Worm (Caenorhabditis elegans): ENCODE results near the gene K01H12.4.

ce11 chrIV:9724948-9725347, 12.1 kb downstream of the K01H12.4 start, which contains the start of the genes nhr-138 and C28D4.18:
- no peak for TF ChIP-seq ceh-82 (tag; optimal IDR thresholded peaks at IDR 0.05)
- no peak for TF ChIP-seq ama-1 (optimal IDR thresholded peaks at IDR 0.05)
- no peak for TF ChIP-seq mep-1 (tag; optimal IDR thresholded peaks at IDR 0.05)
- TF ChIP-seq alr-1 (tag; optimal IDR thresholded peaks at IDR 0.05; ENCODE audit: borderline replicate concordance) = no peak
- TF ChIP-seq nhr-47 (tag; optimal IDR thresholded peaks at IDR 0.05) = no peak
- TF ChIP-seq unc-62 (GFP tag; optimal IDR thresholded peaks at IDR 0.05) = no peak
- TF ChIP-seq aly-2 (tag; optimal IDR thresholded peaks at IDR 0.05) = no peak
- no peak for TF ChIP-seq nhr-237 (tag; optimal IDR thresholded peaks at IDR 0.05)
- TF ChIP-seq F16B12.6 (tag; optimal IDR thresholded peaks at IDR 0.05) = no peak
- no peak for TF ChIP-seq egl-27 (tag; optimal IDR thresholded peaks at IDR 0.05)

All from whole organism, L1 larva.